Worm (Caenorhabditis elegans) whole organism, late embryonic: ENCODE data around the gene T09B9.5.

Source experiments
- C08G9.2 ChIP-seq: sonication (generic microtip); optimal IDR thresholded peaks from 2 replicates; lab custom pipeline; 2016; ENCODE audit warnings: mild to moderate bottlenecking, missing genetic modification characterization, moderate library complexity, missing compliant biosample characterization
- F13H6.1 ChIP-seq: sonication (generic microtip); optimal IDR thresholded peaks from 2 replicates; lab custom pipeline; 2016; ENCODE audit warnings: missing genetic modification characterization, missing compliant biosample characterization
- K02D7.2 ChIP-seq: sonication (generic microtip); optimal IDR thresholded peaks from 2 replicates; lab custom pipeline; 2017; ENCODE audit warnings: mild to moderate bottlenecking, missing genetic modification characterization, missing compliant biosample characterization
- K09A11.1 ChIP-seq: sonication (generic microtip); optimal IDR thresholded peaks from 2 replicates; lab custom pipeline; 2017; ENCODE audit warnings: antibody characterized with exemption, mild to moderate bottlenecking, missing genetic modification characterization, missing compliant biosample characterization; ENCODE audit not compliant: insufficient read depth
- T23F11.4 ChIP-seq: fragments of 200-800 bp; sonication (Bioruptor generic); optimal IDR thresholded peaks from 2 replicates; lab custom pipeline; 2018; ENCODE audit warnings: mild to moderate bottlenecking, missing genetic modification characterization, missing compliant biosample characterization
- Y22D7AL.16 ChIP-seq: sonication (generic microtip); optimal IDR thresholded peaks from 2 replicates; lab custom pipeline; 2016; ENCODE audit warnings: missing genetic modification characterization, missing compliant biosample characterization
- ahr-1 ChIP-seq: sonication (generic microtip); optimal IDR thresholded peaks from 2 replicates; lab custom pipeline; 2016; ENCODE audit warnings: missing genetic modification characterization, missing compliant biosample characterization
- ama-1 ChIP-seq: fragments of 150-350 bp; optimal IDR thresholded peaks from 2 replicates; lab custom pipeline; 2014
- ceh-14 ChIP-seq: sonication (generic microtip); optimal IDR thresholded peaks from 2 replicates; lab custom pipeline; 2016; ENCODE audit warnings: missing genotype, missing genetic modification characterization, missing compliant biosample characterization
- ceh-18 ChIP-seq: sonication (generic microtip); optimal IDR thresholded peaks from 2 replicates; lab custom pipeline; 2016; ENCODE audit warnings: missing genetic modification characterization, missing compliant biosample characterization
- ceh-19 ChIP-seq: fragments of 200-800 bp; sonication (Bioruptor generic); optimal IDR thresholded peaks from 2 replicates; lab custom pipeline; 2018; ENCODE audit warnings: mild to moderate bottlenecking, missing genetic modification characterization, missing compliant biosample characterization
- ceh-2 ChIP-seq: sonication (generic microtip); optimal IDR thresholded peaks from 2 replicates; lab custom pipeline; 2016; ENCODE audit warnings: missing genotype, missing genetic modification characterization, missing compliant biosample characterization
- ceh-30 ChIP-seq: fragments of 150-350 bp; optimal IDR thresholded peaks from 2 replicates; lab custom pipeline; 2014; ENCODE audit warnings: missing biosample characterization, missing genetic modification characterization
- ceh-31 ChIP-seq: sonication (generic microtip); optimal IDR thresholded peaks from 2 replicates; lab custom pipeline; 2016; ENCODE audit warnings: missing genetic modification characterization, missing compliant biosample characterization
- ceh-6 ChIP-seq: fragments of 200-800 bp; sonication (Bioruptor generic); optimal IDR thresholded peaks from 2 replicates; lab custom pipeline; 2018; ENCODE audit warnings: mild to moderate bottlenecking, missing genetic modification characterization, missing compliant biosample characterization
- che-1 ChIP-seq: sonication (generic microtip); optimal IDR thresholded peaks from 2 replicates; lab custom pipeline; 2016; ENCODE audit warnings: mild to moderate bottlenecking, missing genetic modification characterization, missing compliant biosample characterization
- dve-1 ChIP-seq: sonication (generic microtip); optimal IDR thresholded peaks from 2 replicates; lab custom pipeline; 2017; ENCODE audit warnings: antibody characterized with exemption, mild to moderate bottlenecking, missing genetic modification characterization, missing compliant biosample characterization
- elt-4 ChIP-seq: sonication (generic microtip); optimal IDR thresholded peaks from 2 replicates; lab custom pipeline; 2016; ENCODE audit warnings: missing genetic modification characterization, missing compliant biosample characterization
- ets-4 ChIP-seq: sonication (generic microtip); optimal IDR thresholded peaks from 2 replicates; lab custom pipeline; 2016; ENCODE audit warnings: missing genetic modification characterization, missing compliant biosample characterization
- fkh-10 ChIP-seq: fragments of 150-350 bp; optimal IDR thresholded peaks from 2 replicates; lab custom pipeline; 2014; ENCODE audit warnings: missing biosample characterization, missing genetic modification reagents, missing genetic modification characterization
- fkh-6 ChIP-seq: sonication (generic microtip); optimal IDR thresholded peaks from 2 replicates; lab custom pipeline; 2016; ENCODE audit warnings: missing genetic modification characterization, missing compliant biosample characterization
- gmeb-2 ChIP-seq: sonication (generic microtip); optimal IDR thresholded peaks from 2 replicates; lab custom pipeline; 2016; ENCODE audit warnings: missing genetic modification characterization, inconsistent platforms, missing compliant biosample characterization
- hlh-13 ChIP-seq: fragments of 200-800 bp; sonication (Bioruptor generic); optimal IDR thresholded peaks from 2 replicates; lab custom pipeline; 2018; ENCODE audit warnings: mild to moderate bottlenecking, missing genetic modification characterization, missing compliant biosample characterization
- hlh-15 ChIP-seq: sonication (generic microtip); optimal IDR thresholded peaks from 2 replicates; lab custom pipeline; 2016; ENCODE audit warnings: missing genetic modification characterization, missing compliant biosample characterization
- hlh-30 ChIP-seq: sonication (generic microtip); optimal IDR thresholded peaks from 2 replicates; lab custom pipeline; 2017; ENCODE audit warnings: antibody characterized with exemption, missing genetic modification characterization, missing compliant biosample characterization; ENCODE audit not compliant: insufficient read depth
- hlh-8 ChIP-seq: sonication (generic microtip); optimal IDR thresholded peaks from 2 replicates; lab custom pipeline; 2016; ENCODE audit warnings: missing genotype, missing genetic modification characterization, missing compliant biosample characterization
- lim-6 ChIP-seq: sonication (generic microtip); optimal IDR thresholded peaks from 2 replicates; lab custom pipeline; 2016; ENCODE audit warnings: missing genetic modification characterization, missing compliant biosample characterization
- madf-2 ChIP-seq: sonication (generic microtip); optimal IDR thresholded peaks from 2 replicates; lab custom pipeline; 2017; ENCODE audit warnings: missing genetic modification characterization, missing compliant biosample characterization
- mec-3 ChIP-seq: sonication (generic microtip); optimal IDR thresholded peaks from 2 replicates; lab custom pipeline; 2016; ENCODE audit warnings: borderline replicate concordance, missing genetic modification characterization, missing compliant biosample characterization
- nhr-11 ChIP-seq: fragments of 150-350 bp; optimal IDR thresholded peaks from 2 replicates; lab custom pipeline; 2014; ENCODE audit warnings: missing biosample characterization, missing genetic modification characterization
- nhr-232 ChIP-seq: sonication (generic microtip); optimal IDR thresholded peaks from 2 replicates; lab custom pipeline; 2016; ENCODE audit warnings: missing genetic modification characterization, missing compliant biosample characterization
- npax-4 ChIP-seq: sonication (generic microtip); optimal IDR thresholded peaks from 2 replicates; lab custom pipeline; 2016; ENCODE audit warnings: missing genetic modification characterization, missing compliant biosample characterization
- odd-2 ChIP-seq: sonication (generic microtip); optimal IDR thresholded peaks from 2 replicates; lab custom pipeline; 2017; ENCODE audit warnings: antibody characterized with exemption, mild to moderate bottlenecking, missing genetic modification characterization, missing compliant biosample characterization
- pat-9 ChIP-seq: fragments of 200-800 bp; sonication (Bioruptor generic); optimal IDR thresholded peaks from 2 replicates; lab custom pipeline; 2018; ENCODE audit warnings: mild to moderate bottlenecking, missing genetic modification characterization, moderate library complexity, missing compliant biosample characterization
- pax-1 ChIP-seq: fragments of 150-350 bp; optimal IDR thresholded peaks from 2 replicates; lab custom pipeline; 2014; ENCODE audit warnings: missing biosample characterization, missing genetic modification characterization
- pha-4 ChIP-seq: fragments of 150-350 bp; optimal IDR thresholded peaks from 2 replicates; lab custom pipeline; 2018; ENCODE audit warnings: missing biosample characterization, missing genetic modification reagents, missing genetic modification characterization
- pqm-1 ChIP-seq: sonication (generic microtip); optimal IDR thresholded peaks from 2 replicates; lab custom pipeline; 2016; ENCODE audit warnings: missing genetic modification characterization, missing compliant biosample characterization
- ref-2 ChIP-seq: sonication (generic microtip); optimal IDR thresholded peaks from 2 replicates; lab custom pipeline; 2016; ENCODE audit warnings: missing genetic modification characterization, missing compliant biosample characterization
- rnt-1 ChIP-seq: sonication (generic microtip); optimal IDR thresholded peaks from 2 replicates; lab custom pipeline; 2016; ENCODE audit warnings: missing genetic modification characterization, missing compliant biosample characterization
- sox-2 ChIP-seq: fragments of 200-800 bp; sonication (Bioruptor generic); IDR thresholded peaks from 2 replicates; pipeline ENCODE4 v1.3.6; 2022; ENCODE audit warnings: missing genetic modification reagents, missing genetic modification characterization, missing compliant biosample characterization
- syd-9 ChIP-seq: sonication (generic microtip); optimal IDR thresholded peaks from 2 replicates; lab custom pipeline; 2016; ENCODE audit warnings: mild to moderate bottlenecking, missing genetic modification characterization, moderate library complexity, missing compliant biosample characterization
- tbx-2 ChIP-seq: sonication (generic microtip); optimal IDR thresholded peaks from 2 replicates; lab custom pipeline; 2016; ENCODE audit warnings: missing genetic modification characterization, missing compliant biosample characterization
- ttx-3 ChIP-seq: sonication (generic microtip); optimal IDR thresholded peaks from 2 replicates; lab custom pipeline; 2016; ENCODE audit warnings: missing genetic modification reagents, missing genetic modification characterization, missing compliant biosample characterization
- unc-42 ChIP-seq: sonication (generic microtip); optimal IDR thresholded peaks from 2 replicates; lab custom pipeline; 2016; ENCODE audit warnings: missing genotype, missing genetic modification characterization, missing compliant biosample characterization
- unc-55 ChIP-seq: sonication (generic microtip); optimal IDR thresholded peaks from 2 replicates; lab custom pipeline; 2017; ENCODE audit warnings: missing biosample characterization, missing genetic modification reagents, missing genetic modification characterization
- unc-86 ChIP-seq: sonication (generic microtip); optimal IDR thresholded peaks from 2 replicates; lab custom pipeline; 2016; ENCODE audit warnings: missing genetic modification characterization, missing compliant biosample characterization
- zip-5 ChIP-seq: sonication (generic microtip); optimal IDR thresholded peaks from 2 replicates; lab custom pipeline; 2016; ENCODE audit warnings: missing genetic modification characterization, missing compliant biosample characterization

The T09B9.5 gene

ce11 chrX:9737730-9738129, 39.9 kb upstream of the T09B9.5 start, which contains the start of gene F15G9.5 (continued):
- TF ChIP-seq zip-5, result no peak
- TF ChIP-seq K02D7.2 (tag; lab: Kevin White, UChicago), result no peak
- no peak for TF ChIP-seq nhr-232 (tag; lab: Kevin White, UChicago)
- TF ChIP-seq syd-9 (tag; lab: Kevin White, UChicago), result peak; percentile 11
- TF ChIP-seq pqm-1 (tag; lab: Kevin White, UChicago), result no peak
- no peak for TF ChIP-seq madf-2 (tag; lab: Kevin White, UChicago)
- no peak for TF ChIP-seq hlh-8
- no peak for TF ChIP-seq fkh-10 (GFP tag; lab: Kevin White, UChicago)
- TF ChIP-seq unc-42, result peak; percentile 35
- no peak for TF ChIP-seq ceh-30 (tag; lab: Kevin White, UChicago)
- TF ChIP-seq ceh-14 (tag; lab: Kevin White, UChicago), result peak; percentile 45
- peak; percentile 50 for TF ChIP-seq ceh-19 (GFP tag; lab: Kevin White, UChicago)
- no peak for TF ChIP-seq ttx-3
- TF ChIP-seq pax-1 (tag; lab: Kevin White, UChicago), result no peak
- no peak for TF ChIP-seq K09A11.1 (tag; lab: Kevin White, UChicago)
- no peak for TF ChIP-seq npax-4
- no peak for TF ChIP-seq ama-1 (lab: Kevin White, UChicago)
- TF ChIP-seq Y22D7AL.16 (tag; lab: Kevin White, UChicago), result no peak
- TF ChIP-seq hlh-13 (GFP tag; lab: Kevin White, UChicago), result no peak
- no peak for TF ChIP-seq fkh-6 (tag; lab: Kevin White, UChicago)
- TF ChIP-seq odd-2 (tag; lab: Kevin White, UChicago), result no peak
- no peak for TF ChIP-seq hlh-30 (tag; lab: Kevin White, UChicago)
- TF ChIP-seq C08G9.2 (tag; lab: Kevin White, UChicago), result peak; percentile 30
- TF ChIP-seq lim-6 (tag; lab: Kevin White, UChicago), result no peak
- no peak for TF ChIP-seq gmeb-2 (tag; lab: Kevin White, UChicago)
- TF ChIP-seq pha-4 (tag; lab: Kevin White, UChicago), result no peak
- no peak for TF ChIP-seq ceh-6 (GFP tag; lab: Kevin White, UChicago)
- TF ChIP-seq ceh-31, result peak; percentile 52
- TF ChIP-seq ets-4, result no peak
- no peak for TF ChIP-seq dve-1
- TF ChIP-seq ahr-1 (tag; lab: Kevin White, UChicago), result no peak
- TF ChIP-seq che-1 (tag; lab: Kevin White, UChicago), result no peak
- TF ChIP-seq ref-2 (tag; lab: Kevin White, UChicago), result peak; percentile 35
- TF ChIP-seq rnt-1 (tag; lab: Kevin White, UChicago), result no peak

ce11 chrX:9742058-9742457, 35.5 kb upstream of the T09B9.5 start:
- TF ChIP-seq pax-1 (tag; lab: Kevin White, UChicago) (no peak), ets-4 (no peak), tbx-2 (tag; lab: Kevin White, UChicago) (no peak), hlh-8 (no peak), hlh-30 (tag; lab: Kevin White, UChicago) (no peak), pqm-1 (tag; lab: Kevin White, UChicago) (no peak), nhr-11 (no peak), elt-4 (no peak), pat-9 (tag; lab: Kevin White, UChicago) (no peak)

- TF ChIP-seq T23F11.4 (GFP tag; lab: Kevin White, UChicago) (peak; percentile 92), hlh-30 (tag; lab: Kevin White, UChicago) (peak; percentile 43), npax-4 (peak; percentile 95), F13H6.1 (tag; lab: Kevin White, UChicago) (peak; percentile 92), C08G9.2 (tag; lab: Kevin White, UChicago) (peak; percentile 93), ceh-14 (tag; lab: Kevin White, UChicago) (peak; percentile 96), fkh-10 (GFP tag; lab: Kevin White, UChicago) (peak; percentile 78), ceh-6 (GFP tag; lab: Kevin White, UChicago) (peak; percentile 93), dve-1 (peak; percentile 94), rnt-1 (tag; lab: Kevin White, UChicago) (peak; percentile 95), K02D7.2 (tag; lab: Kevin White, UChicago) (peak; percentile 94), hlh-15 (tag; lab: Kevin White, UChicago) (peak; percentile 94), hlh-13 (GFP tag; lab: Kevin White, UChicago) (peak; percentile 76), elt-4 (peak; percentile 98), ahr-1 (tag; lab: Kevin White, UChicago) (peak; percentile 79), fkh-6 (tag; lab: Kevin White, UChicago) (peak; percentile 96), ceh-18 (tag; lab: Kevin White, UChicago) (peak; percentile 96), unc-86 (tag; lab: Kevin White, UChicago) (peak; percentile 96), zip-5 (peak; percentile 86), ceh-2 (tag; lab: Kevin White, UChicago) (peak; percentile 93), ref-2 (tag; lab: Kevin White, UChicago) (peak; percentile 96), sox-2 (GFP tag; lab: Robert Waterston, UW) (peak; percentile 95), ceh-30 (tag; lab: Kevin White, UChicago) (peak; percentile 73), unc-55 (GFP tag; lab: Kevin White, UChicago) (peak; percentile 5), K09A11.1 (tag; lab: Kevin White, UChicago) (peak; percentile 93), mec-3 (peak; percentile 86)
Observed at ce11 chrX:9743513-9743914, 34.1 kb upstream of the T09B9.5 start.
